Fruit fly (Drosophila melanogaster) whole organism, pupa: ENCODE results near the gene CG11076.

ENCODE experiments used
- CG12605 ChIP-seq: fragments of 200-800 bp; sonication (Bioruptor generic); IDR thresholded peaks from 2 replicates; pipeline ENCODE4 v1.3.6; 2022; ENCODE audit warnings: missing biosample characterization, missing genetic modification characterization
- CG13204 ChIP-seq: fragments of 200-800 bp; sonication (Bioruptor generic); optimal IDR thresholded peaks from 2 replicates; lab custom pipeline; 2018; ENCODE audit warnings: missing biosample characterization, mild to moderate bottlenecking, missing genetic modification characterization, moderate library complexity
- CG15710 ChIP-seq: fragments of 200-800 bp; sonication (Bioruptor generic); optimal IDR thresholded peaks from 2 replicates; lab custom pipeline; 2018; ENCODE audit warnings: missing biosample characterization, mild to moderate bottlenecking, missing genetic modification characterization, moderate library complexity
- CG17806 ChIP-seq: fragments of 200-800 bp; sonication (Bioruptor generic); optimal IDR thresholded peaks from 2 replicates; lab custom pipeline; 2018; ENCODE audit warnings: missing biosample characterization, mild to moderate bottlenecking, missing genetic modification characterization, moderate library complexity
- CG34367 ChIP-seq: fragments of 200-800 bp; sonication (Bioruptor generic); optimal IDR thresholded peaks from 2 replicates; lab custom pipeline; 2018; ENCODE audit warnings: missing biosample characterization, mild to moderate bottlenecking, missing genetic modification characterization
- CG8301 ChIP-seq: fragments of 200-800 bp; sonication (Bioruptor generic); optimal IDR thresholded peaks from 2 replicates; lab custom pipeline; 2018; ENCODE audit warnings: missing biosample characterization, mild to moderate bottlenecking, missing genetic modification characterization
- D1 ChIP-seq: fragments of 200-800 bp; sonication (Bioruptor generic); optimal IDR thresholded peaks from 2 replicates; lab custom pipeline; 2018; ENCODE audit warnings: missing biosample characterization, mild to moderate bottlenecking, missing genetic modification characterization, moderate library complexity
- EcR ChIP-seq: fragments of 200-800 bp; sonication (Bioruptor generic); optimal IDR thresholded peaks from 3 replicates; lab custom pipeline; 2019; ENCODE audit warnings: missing biosample characterization, missing genetic modification characterization, mild to moderate bottlenecking, moderate library complexity, missing genetic modification reagents
- Pif1A ChIP-seq: fragments of 200-800 bp; sonication (Bioruptor generic); optimal IDR thresholded peaks from 3 replicates; lab custom pipeline; 2016; ENCODE audit warnings: missing biosample characterization, missing genetic modification characterization
- Pif1B ChIP-seq: fragments of 200-800 bp; sonication (Bioruptor generic); optimal IDR thresholded peaks from 3 replicates; lab custom pipeline; 2016; ENCODE audit warnings: missing biosample characterization, missing genetic modification characterization
- Snoo ChIP-seq: fragments of 200-800 bp; sonication (Bioruptor generic); optimal IDR thresholded peaks from 3 replicates; lab custom pipeline; 2017; ENCODE audit warnings: missing biosample characterization, mild to moderate bottlenecking, missing genetic modification characterization, inconsistent platforms
- gl ChIP-seq: fragments of 200-800 bp; sonication (Bioruptor generic); optimal IDR thresholded peaks from 2 replicates; lab custom pipeline; 2018; ENCODE audit warnings: missing biosample characterization, mild to moderate bottlenecking, missing genetic modification characterization
- rn ChIP-seq: fragments of 200-800 bp; sonication (Bioruptor generic); IDR thresholded peaks from 2 replicates; pipeline ENCODE4 v1.3.6; 2022; ENCODE audit warnings: missing biosample characterization, missing genetic modification characterization

DNA sequence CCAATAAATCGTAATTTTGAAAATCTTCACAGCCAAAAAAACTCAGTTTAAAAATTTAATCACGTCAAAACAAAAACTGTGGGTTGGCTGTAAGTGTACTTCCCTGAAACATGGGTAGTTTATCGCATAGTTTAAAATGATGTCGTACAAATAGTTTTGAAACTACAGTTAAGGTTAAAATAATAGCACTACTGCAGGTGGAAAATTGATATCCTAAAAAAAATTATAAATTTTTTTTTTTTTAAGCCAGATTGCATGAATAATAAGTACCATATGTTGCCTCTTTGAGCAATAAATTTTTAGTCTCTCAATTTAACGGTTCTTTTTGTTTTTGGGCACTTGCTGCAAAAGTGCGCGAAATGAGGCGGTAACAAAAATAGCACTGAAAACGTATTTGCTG, 6.5 kb downstream of the CG11076 start:
- TF ChIP-seq Pif1B (GFP tag; lab: Kevin White, UChicago), result no peak
- no peak for TF ChIP-seq rn (GFP tag; lab: Robert Waterston, UW)
- TF ChIP-seq CG15710, result no peak
- no peak for TF ChIP-seq EcR (GFP tag; lab: Kevin White, UChicago)
- no peak for TF ChIP-seq CG13204 (GFP tag; lab: Kevin White, UChicago)
- TF ChIP-seq gl (tag; lab: Kevin White, UChicago), result no peak
- no peak for TF ChIP-seq Pif1A (GFP tag; lab: Kevin White, UChicago)
- TF ChIP-seq CG34367 (tag; lab: Kevin White, UChicago), result no peak
- TF ChIP-seq CG12605 (GFP tag; lab: Robert Waterston, UW), result no peak
- no peak for TF ChIP-seq D1 (tag; lab: Kevin White, UChicago)
- TF ChIP-seq CG17806 (tag; lab: Kevin White, UChicago), result no peak
- TF ChIP-seq CG8301 (tag; lab: Kevin White, UChicago), result no peak
- TF ChIP-seq Snoo (tag; lab: Kevin White, UChicago), result no peak
